Worm (Caenorhabditis elegans) whole organism, early embryonic: ENCODE data around the gene K02D10.2.

Experiments used
- B0310.2 ChIP-seq: sonication (generic microtip); optimal IDR thresholded peaks from 2 replicates; lab custom pipeline; 2016; ENCODE audit warnings: mild to moderate bottlenecking, missing genetic modification characterization, missing compliant biosample characterization
- F13C5.2 ChIP-seq: sonication (generic microtip); optimal IDR thresholded peaks from 2 replicates; lab custom pipeline; 2017; ENCODE audit warnings: mild to moderate bottlenecking, missing genetic modification characterization, inconsistent platforms, missing compliant biosample characterization
- aly-1 ChIP-seq: sonication (generic microtip); optimal IDR thresholded peaks from 2 replicates; lab custom pipeline; 2016; ENCODE audit warnings: missing genetic modification characterization, missing compliant biosample characterization
- ama-1 ChIP-seq: fragments of 150-350 bp; optimal IDR thresholded peaks from 2 replicates; lab custom pipeline; 2014
- ceh-13 ChIP-seq: fragments of 200-800 bp; sonication (Bioruptor generic); optimal IDR thresholded peaks from 2 replicates; lab custom pipeline; 2018; ENCODE audit warnings: mild to moderate bottlenecking, missing genetic modification characterization, missing compliant biosample characterization
- ceh-36 ChIP-seq: sonication (generic microtip); optimal IDR thresholded peaks from 2 replicates; lab custom pipeline; 2016; ENCODE audit warnings: missing genetic modification characterization, inconsistent platforms, missing compliant biosample characterization
- ets-7 ChIP-seq: sonication (generic microtip); optimal IDR thresholded peaks from 2 replicates; lab custom pipeline; 2016; ENCODE audit warnings: missing genotype, missing genetic modification characterization, missing compliant biosample characterization
- flt-1 ChIP-seq: fragments of 200-800 bp; sonication (Bioruptor generic); IDR thresholded peaks from 2 replicates; pipeline ENCODE4 v1.3.6; 2022; ENCODE audit warnings: missing genetic modification characterization, missing compliant biosample characterization
- hmbx-1 ChIP-seq: sonication (generic microtip); optimal IDR thresholded peaks from 2 replicates; lab custom pipeline; 2016; ENCODE audit warnings: mild to moderate bottlenecking, missing genetic modification characterization, missing compliant biosample characterization
- hmg-4 ChIP-seq: fragments of 200-800 bp; sonication (Bioruptor generic); optimal IDR thresholded peaks from 2 replicates; lab custom pipeline; 2018; ENCODE audit warnings: mild to moderate bottlenecking, missing genetic modification characterization, missing compliant biosample characterization
- hnd-1 ChIP-seq: sonication (generic microtip); optimal IDR thresholded peaks from 2 replicates; lab custom pipeline; 2016; ENCODE audit warnings: missing genetic modification characterization, missing compliant biosample characterization
- pes-1 ChIP-seq: fragments of 200-800 bp; sonication (Bioruptor generic); IDR thresholded peaks from 2 replicates; pipeline ENCODE4 v1.3.6; 2022; ENCODE audit warnings: missing genetic modification reagents, missing genetic modification characterization, missing compliant biosample characterization
- scrt-1 ChIP-seq: fragments of 200-800 bp; sonication (Bioruptor generic); IDR thresholded peaks from 2 replicates; pipeline ENCODE4 v1.3.6; 2022; ENCODE audit warnings: missing genetic modification characterization, missing compliant biosample characterization
- sea-1 ChIP-seq: fragments of 200-800 bp; sonication (Bioruptor generic); conservative IDR thresholded peaks from 2 replicates; pipeline ENCODE4 v1.3.6; 2022; ENCODE audit warnings: missing genetic modification characterization, missing compliant biosample characterization
- tbx-11 ChIP-seq: fragments of 200-800 bp; sonication (Bioruptor generic); IDR thresholded peaks from 2 replicates; pipeline ENCODE4 v1.3.6; 2022; ENCODE audit warnings: missing genetic modification characterization, missing compliant biosample characterization
- tbx-37 ChIP-seq: fragments of 200-800 bp; sonication (Bioruptor generic); conservative IDR thresholded peaks from 2 replicates; pipeline ENCODE4 v1.3.6; 2022; ENCODE audit warnings: missing genetic modification reagents, missing genetic modification characterization, missing compliant biosample characterization
- tra-4 ChIP-seq: sonication (generic microtip); optimal IDR thresholded peaks from 2 replicates; lab custom pipeline; 2017; ENCODE audit warnings: missing genetic modification characterization, missing compliant biosample characterization

K02D10.2 gene

ce11 chrIII:8767292-8767829 lies 3.7 kb downstream of the K02D10.2 start, which contains the start of gene mig-22:
TSS of gene mig-22 (minus strand) at chrIII:8767342.
- TF ChIP-seq ceh-13 (GFP tag; lab: Kevin White, UChicago): no peak
- TF ChIP-seq aly-1 (tag; lab: Kevin White, UChicago): no peak
- no peak for TF ChIP-seq hnd-1
- TF ChIP-seq tbx-37 (GFP tag; lab: Robert Waterston, UW): no peak
- TF ChIP-seq F13C5.2 (tag; lab: Kevin White, UChicago): no peak
- no peak for TF ChIP-seq B0310.2 (tag; lab: Kevin White, UChicago)
- no peak for TF ChIP-seq hmg-4
- TF ChIP-seq pes-1: no peak
- TF ChIP-seq tra-4 (tag; lab: Kevin White, UChicago): no peak
- no peak for TF ChIP-seq scrt-1 (GFP tag; lab: Robert Waterston, UW)
- TF ChIP-seq ceh-36: no peak
- TF ChIP-seq hmbx-1 (tag; lab: Kevin White, UChicago): no peak
- TF ChIP-seq tbx-11 (GFP tag; lab: Robert Waterston, UW): no peak
- TF ChIP-seq ama-1 (lab: Kevin White, UChicago): no peak

ce11 chrIII:8766467-8766866 lies 4.6 kb downstream of the K02D10.2 start:
- no peak for TF ChIP-seq aly-1 (tag; lab: Kevin White, UChicago)
- TF ChIP-seq scrt-1 (GFP tag; lab: Robert Waterston, UW): no peak
- TF ChIP-seq hmbx-1 (tag; lab: Kevin White, UChicago): no peak
- no peak for TF ChIP-seq B0310.2 (tag; lab: Kevin White, UChicago)
- TF ChIP-seq hnd-1: no peak
- no peak for TF ChIP-seq hmg-4
- no peak for TF ChIP-seq ceh-13 (GFP tag; lab: Kevin White, UChicago)
- no peak for TF ChIP-seq F13C5.2 (tag; lab: Kevin White, UChicago)
- TF ChIP-seq tbx-11 (GFP tag; lab: Robert Waterston, UW): no peak
- TF ChIP-seq ets-7 (tag; lab: Kevin White, UChicago): no peak
- no peak for TF ChIP-seq flt-1 (GFP tag; lab: Robert Waterston, UW)
- no peak for TF ChIP-seq ama-1 (lab: Kevin White, UChicago)
- TF ChIP-seq tra-4 (tag; lab: Kevin White, UChicago): no peak
- no peak for TF ChIP-seq tbx-37 (GFP tag; lab: Robert Waterston, UW)
- TF ChIP-seq sea-1 (GFP tag; lab: Robert Waterston, UW): no peak
- TF ChIP-seq ceh-36: no peak
- TF ChIP-seq pes-1: no peak

DNA sequence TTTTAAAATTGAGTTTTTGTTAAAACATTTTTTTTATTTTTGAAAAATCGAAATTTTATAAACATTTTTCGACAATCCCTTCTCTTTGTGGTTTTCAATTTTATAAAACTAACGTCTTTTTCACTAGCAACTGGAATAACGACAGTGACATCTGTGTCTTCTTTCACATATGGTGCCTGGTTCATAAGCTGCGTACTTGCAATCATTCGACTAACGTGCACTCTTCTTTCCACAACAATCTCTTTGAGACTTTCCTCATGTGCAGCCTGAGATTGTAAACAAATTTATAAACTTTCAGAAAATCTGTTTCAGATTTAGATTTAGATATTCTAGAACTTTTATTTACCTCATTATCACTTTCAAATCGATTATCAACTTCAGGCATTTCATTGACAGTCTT lies 6.0 kb downstream of the K02D10.2 start:
- TF ChIP-seq pes-1 (no peak), ceh-36 (no peak)

ce11 chrIII:8763111-8763510 lies 8.0 kb downstream of the K02D10.2 start:
- TF ChIP-seq scrt-1 (GFP tag; lab: Robert Waterston, UW): no peak

DNA sequence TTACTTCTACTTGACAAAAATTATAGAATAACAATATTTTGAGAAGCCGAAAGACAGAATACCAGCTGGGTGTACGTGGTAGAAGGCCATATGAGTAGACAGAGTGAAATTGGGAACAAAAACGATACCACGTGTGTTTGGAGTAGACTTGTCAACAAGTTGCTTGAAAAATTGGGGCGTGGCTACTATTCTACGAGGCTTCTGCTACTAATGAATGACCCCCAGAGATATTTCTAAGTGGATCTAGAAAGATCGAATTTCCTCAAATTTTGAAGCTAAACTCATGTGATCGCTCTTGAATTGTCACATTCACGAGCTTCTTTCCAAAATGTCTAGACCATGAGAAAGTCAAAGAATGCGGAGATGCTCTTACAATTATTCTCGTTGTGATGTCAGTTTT lies 9.0 kb downstream of the K02D10.2 start:
- TF ChIP-seq hmbx-1 (tag; lab: Kevin White, UChicago): no peak
- TF ChIP-seq B0310.2 (tag; lab: Kevin White, UChicago): no peak
- TF ChIP-seq tbx-11 (GFP tag; lab: Robert Waterston, UW): no peak
- TF ChIP-seq ama-1 (lab: Kevin White, UChicago): no peak
- TF ChIP-seq flt-1 (GFP tag; lab: Robert Waterston, UW): no peak
- TF ChIP-seq tra-4 (tag; lab: Kevin White, UChicago): no peak
- no peak for TF ChIP-seq hmg-4
- TF ChIP-seq ets-7 (tag; lab: Kevin White, UChicago): no peak
- TF ChIP-seq hnd-1: no peak

- no peak for TF ChIP-seq flt-1 (GFP tag; lab: Robert Waterston, UW)
Observed at ce11 chrIII:8761040-8761654, 9.9 kb downstream of the K02D10.2 start, which contains the start of gene aak-1. TSS of gene aak-1 (minus strand) at chrIII:8761090.

ce11 chrIII:8754682-8755081 lies 16.4 kb downstream of the K02D10.2 start, which contains the start of gene tomm-70:
TSS of gene tomm-70 (minus strand) at chrIII:8754750.
- TF ChIP-seq scrt-1 (GFP tag; lab: Robert Waterston, UW) (no peak), ets-7 (tag; lab: Kevin White, UChicago) (no peak), tra-4 (tag; lab: Kevin White, UChicago) (no peak)

ce11 chrIII:8750606-8751005 lies 20.5 kb downstream of the K02D10.2 start, which contains the start of gene ugtp-1:
TSS of gene ugtp-1 (minus strand) at chrIII:8750706.
- TF ChIP-seq flt-1 (GFP tag; lab: Robert Waterston, UW) (no peak), ama-1 (lab: Kevin White, UChicago) (no peak), scrt-1 (GFP tag; lab: Robert Waterston, UW) (no peak), ets-7 (tag; lab: Kevin White, UChicago) (no peak), ceh-13 (GFP tag; lab: Kevin White, UChicago) (no peak), hnd-1 (no peak), aly-1 (tag; lab: Kevin White, UChicago) (no peak), tbx-11 (GFP tag; lab: Robert Waterston, UW) (no peak), B0310.2 (tag; lab: Kevin White, UChicago) (no peak), tbx-37 (GFP tag; lab: Robert Waterston, UW) (no peak), F13C5.2 (tag; lab: Kevin White, UChicago) (no peak), pes-1 (no peak)
